Worm (Caenorhabditis elegans) whole organism, mixed stage, embryonic: ENCODE data around the gene nhr-78.

Source experiments
- mls-2 ChIP-seq: sonication (generic microtip); optimal IDR thresholded peaks from 2 replicates; lab custom pipeline; 2016; ENCODE audit warnings: mild to moderate bottlenecking, missing genetic modification characterization, moderate library complexity, missing compliant biosample characterization
- nhr-12 ChIP-seq: fragments of 150-350 bp; optimal IDR thresholded peaks from 2 replicates; lab custom pipeline; 2014; ENCODE audit warnings: missing biosample characterization, missing genetic modification characterization
- nhr-76 ChIP-seq: sonication (generic microtip); optimal IDR thresholded peaks from 2 replicates; lab custom pipeline; 2017; ENCODE audit warnings: missing biosample characterization, missing genetic modification characterization
- sptf-1 ChIP-seq: sonication (generic microtip); optimal IDR thresholded peaks from 2 replicates; lab custom pipeline; 2017; ENCODE audit warnings: mild to moderate bottlenecking, missing genetic modification characterization, moderate library complexity, missing compliant biosample characterization
- unc-39 ChIP-seq: fragments of 150-350 bp; optimal IDR thresholded peaks from 2 replicates; lab custom pipeline; 2014; ENCODE audit warnings: missing biosample characterization, missing genetic modification characterization
- ztf-11 ChIP-seq: fragments of 150-350 bp; optimal IDR thresholded peaks from 2 replicates; lab custom pipeline; 2014; ENCODE audit warnings: missing biosample characterization, missing genetic modification characterization

DNA sequence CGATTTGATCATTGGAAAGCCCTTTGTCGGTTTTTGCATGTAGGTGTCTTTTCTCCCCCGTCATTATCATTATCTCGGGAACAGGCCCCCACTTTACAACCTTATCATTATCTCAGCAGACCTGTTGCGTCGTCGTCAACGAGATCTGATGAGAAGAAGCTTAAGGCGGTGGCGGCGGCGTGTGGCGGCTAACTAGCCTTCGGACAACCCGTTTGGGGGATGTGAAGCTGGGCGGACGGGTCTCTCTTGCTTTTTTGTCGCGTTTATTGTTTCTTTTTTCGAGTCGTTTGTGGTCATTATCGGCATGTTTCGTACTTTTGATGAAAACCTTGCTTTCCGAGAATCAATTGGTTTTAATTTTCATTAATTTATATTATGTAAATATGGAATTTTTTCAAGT lies 22.3 kb upstream of the nhr-78 start:
- TF ChIP-seq mls-2 (tag; lab: Kevin White, UChicago) (no peak), nhr-76 (tag; lab: Kevin White, UChicago) (no peak), sptf-1 (tag; lab: Kevin White, UChicago) (no peak), unc-39 (no peak), nhr-12 (tag; lab: Kevin White, UChicago) (no peak), ztf-11 (tag; lab: Kevin White, UChicago) (no peak)
